Worm (Caenorhabditis elegans) whole organism, L3 larva: ENCODE results near the gene mrpl-12.

ENCODE experiments used
- R02D3.7 ChIP-seq: fragments of 150-350 bp; optimal IDR thresholded peaks from 2 replicates; lab custom pipeline; 2014; ENCODE audit warnings: missing biosample characterization, missing genetic modification characterization
- ZK546.5 ChIP-seq: sonication (generic microtip); optimal IDR thresholded peaks from 2 replicates; lab custom pipeline; 2017; ENCODE audit warnings: missing biosample characterization, missing genetic modification characterization
- aly-2 ChIP-seq: fragments of 150-350 bp; optimal IDR thresholded peaks from 2 replicates; lab custom pipeline; 2014; ENCODE audit warnings: missing biosample characterization, missing genetic modification characterization
- ama-1 ChIP-seq: fragments of 150-350 bp; optimal IDR thresholded peaks from 2 replicates; lab custom pipeline; 2018
- ceh-16 ChIP-seq: sonication (generic microtip); optimal IDR thresholded peaks from 2 replicates; lab custom pipeline; 2017; ENCODE audit warnings: missing biosample characterization, missing genetic modification characterization
- ceh-28 ChIP-seq: fragments of 150-350 bp; optimal IDR thresholded peaks from 2 replicates; lab custom pipeline; 2014; ENCODE audit warnings: missing biosample characterization, missing genetic modification reagents, missing genetic modification characterization
- ceh-82 ChIP-seq: fragments of 150-350 bp; optimal IDR thresholded peaks from 2 replicates; lab custom pipeline; 2014; ENCODE audit warnings: missing biosample characterization, missing genetic modification characterization
- ceh-9 ChIP-seq: sonication (generic microtip); optimal IDR thresholded peaks from 2 replicates; lab custom pipeline; 2018; ENCODE audit warnings: missing biosample characterization, missing genetic modification characterization
- daf-12 ChIP-seq: fragments of 150-350 bp; optimal IDR thresholded peaks from 2 replicates; lab custom pipeline; 2014; ENCODE audit warnings: missing biosample characterization, missing genetic modification reagents, missing genetic modification characterization
- egl-27 ChIP-seq: sonication (generic microtip); optimal IDR thresholded peaks from 4 replicates; lab custom pipeline; 2017; ENCODE audit warnings: missing biosample characterization, missing genetic modification reagents, missing genetic modification characterization
- egl-5 ChIP-seq: fragments of 150-350 bp; optimal IDR thresholded peaks from 2 replicates; lab custom pipeline; 2017; ENCODE audit warnings: missing biosample characterization, missing genetic modification reagents, missing genetic modification characterization, inconsistent platforms
- elt-1 ChIP-seq: fragments of 150-350 bp; optimal IDR thresholded peaks from 2 replicates; lab custom pipeline; 2014; ENCODE audit warnings: missing biosample characterization, missing genetic modification characterization
- elt-2 ChIP-seq: sonication (generic microtip); optimal IDR thresholded peaks from 2 replicates; lab custom pipeline; 2016; ENCODE audit warnings: missing genetic modification reagents, mild to moderate bottlenecking, missing genetic modification characterization, missing compliant biosample characterization
- elt-3 ChIP-seq, 3 experiments: fragments of 150-350 bp in 1 of 3; sonication (generic microtip) in 2 of 3; optimal IDR thresholded peaks; 2 replicates in 2 of 3; 4 replicates in 1 of 3; lab custom pipeline; 2014 to 2017; ENCODE audit warnings: missing biosample characterization in 3 of 3, missing genetic modification characterization in 3 of 3
- eor-1 ChIP-seq, 2 experiments: fragments of 150-350 bp; optimal IDR thresholded peaks; 2 replicates each; lab custom pipeline; 2014 to 2018; ENCODE audit warnings: missing biosample characterization in 2 of 2, missing genetic modification characterization in 2 of 2
- fkh-10 ChIP-seq: sonication (generic microtip); optimal IDR thresholded peaks from 2 replicates; lab custom pipeline; 2017; ENCODE audit warnings: missing biosample characterization, missing genetic modification reagents, missing genetic modification characterization
- fkh-2 ChIP-seq: fragments of 150-350 bp; optimal IDR thresholded peaks from 2 replicates; lab custom pipeline; 2014; ENCODE audit warnings: missing biosample characterization, missing genetic modification reagents, missing genetic modification characterization
- fos-1 ChIP-seq: fragments of 150-350 bp; optimal IDR thresholded peaks from 2 replicates; lab custom pipeline; 2014; ENCODE audit warnings: missing biosample characterization, missing genetic modification characterization
- hmg-11 ChIP-seq: sonication (generic microtip); optimal IDR thresholded peaks from 2 replicates; lab custom pipeline; 2016; ENCODE audit warnings: missing genetic modification characterization, missing compliant biosample characterization
- jun-1 ChIP-seq: fragments of 150-350 bp; optimal IDR thresholded peaks from 2 replicates; lab custom pipeline; 2014; ENCODE audit warnings: missing biosample characterization, missing genetic modification reagents, missing genetic modification characterization
- lin-15B ChIP-seq: fragments of 150-350 bp; optimal IDR thresholded peaks from 2 replicates; lab custom pipeline; 2014; ENCODE audit warnings: missing biosample characterization, missing genetic modification characterization
- lin-39 ChIP-seq: fragments of 150-350 bp; optimal IDR thresholded peaks from 2 replicates; lab custom pipeline; 2018; ENCODE audit warnings: missing biosample characterization, missing genetic modification reagents, missing genetic modification characterization
- lsy-12 ChIP-seq: sonication (generic microtip); optimal IDR thresholded peaks from 2 replicates; lab custom pipeline; 2016; ENCODE audit warnings: mild to moderate bottlenecking, missing genetic modification characterization, missing compliant biosample characterization
- mdl-1 ChIP-seq: fragments of 150-350 bp; optimal IDR thresholded peaks from 2 replicates; lab custom pipeline; 2014; ENCODE audit warnings: missing biosample characterization, missing genetic modification characterization
- mml-1 ChIP-seq: fragments of 150-350 bp; sonication (generic microtip); optimal IDR thresholded peaks from 3 replicates; lab custom pipeline; 2014; ENCODE audit warnings: missing biosample characterization, missing genetic modification characterization
- nfya-1 ChIP-seq: sonication (generic microtip); optimal IDR thresholded peaks from 2 replicates; lab custom pipeline; 2017; ENCODE audit warnings: missing genetic modification characterization, mild to moderate bottlenecking, missing compliant biosample characterization, antibody characterized with exemption, moderate library complexity; ENCODE audit not compliant: insufficient read depth
- nhr-11 ChIP-seq: fragments of 150-350 bp; optimal IDR thresholded peaks from 2 replicates; lab custom pipeline; 2014; ENCODE audit warnings: missing biosample characterization, missing genetic modification characterization
- nhr-12 ChIP-seq: fragments of 150-350 bp; optimal IDR thresholded peaks from 2 replicates; lab custom pipeline; 2014; ENCODE audit warnings: missing biosample characterization, missing genetic modification characterization
- nhr-23 ChIP-seq: fragments of 150-350 bp; optimal IDR thresholded peaks from 2 replicates; lab custom pipeline; 2014; ENCODE audit warnings: missing biosample characterization, missing genetic modification reagents, missing genetic modification characterization
- nhr-237 ChIP-seq: fragments of 150-350 bp; optimal IDR thresholded peaks from 2 replicates; lab custom pipeline; 2014; ENCODE audit warnings: missing biosample characterization, missing genetic modification characterization
- nhr-25 ChIP-seq: sonication (generic microtip); optimal IDR thresholded peaks from 2 replicates; lab custom pipeline; 2017; ENCODE audit warnings: missing biosample characterization, missing genetic modification characterization
- nhr-28 ChIP-seq: fragments of 150-350 bp; optimal IDR thresholded peaks from 2 replicates; lab custom pipeline; 2014; ENCODE audit warnings: missing biosample characterization, missing genetic modification characterization
- nhr-67 ChIP-seq: fragments of 150-350 bp; optimal IDR thresholded peaks from 2 replicates; lab custom pipeline; 2014; ENCODE audit warnings: missing biosample characterization, missing genetic modification characterization
- nhr-76 ChIP-seq: fragments of 150-350 bp; sonication (generic microtip); optimal IDR thresholded peaks from 5 replicates; lab custom pipeline; 2014; ENCODE audit warnings: missing biosample characterization, missing genetic modification characterization
- nhr-77 ChIP-seq: fragments of 150-350 bp; optimal IDR thresholded peaks from 2 replicates; lab custom pipeline; 2014; ENCODE audit warnings: missing biosample characterization, missing genetic modification characterization
- pha-4 ChIP-seq: fragments of 150-350 bp; optimal IDR thresholded peaks from 2 replicates; lab custom pipeline; 2014; ENCODE audit warnings: missing biosample characterization, missing genetic modification reagents, missing genetic modification characterization
- pqm-1 ChIP-seq: fragments of 150-350 bp; optimal IDR thresholded peaks from 2 replicates; lab custom pipeline; 2017; ENCODE audit warnings: missing biosample characterization, missing genetic modification characterization, inconsistent platforms
- sea-2 ChIP-seq: fragments of 150-350 bp; sonication (generic microtip); optimal IDR thresholded peaks from 4 replicates; lab custom pipeline; 2014; ENCODE audit warnings: missing biosample characterization, missing genetic modification reagents, missing genetic modification characterization
- skn-1 ChIP-seq: fragments of 150-350 bp; optimal IDR thresholded peaks from 2 replicates; lab custom pipeline; 2014; ENCODE audit warnings: missing biosample characterization, missing genetic modification characterization
- snpc-4 ChIP-seq: fragments of 150-350 bp; optimal IDR thresholded peaks from 2 replicates; lab custom pipeline; 2014; ENCODE audit warnings: missing biosample characterization, missing genetic modification characterization
- tbx-2 ChIP-seq: sonication (generic microtip); optimal IDR thresholded peaks from 2 replicates; lab custom pipeline; 2016; ENCODE audit warnings: mild to moderate bottlenecking, missing genetic modification characterization, missing compliant biosample characterization
- unc-39 ChIP-seq: sonication (generic microtip); optimal IDR thresholded peaks from 4 replicates; lab custom pipeline; 2017; ENCODE audit warnings: missing biosample characterization, missing genetic modification characterization
- unc-62 ChIP-seq: fragments of 150-350 bp; sonication (generic microtip); optimal IDR thresholded peaks from 4 replicates; lab custom pipeline; 2014; ENCODE audit warnings: missing biosample characterization, missing genetic modification reagents, missing genetic modification characterization
- zag-1 ChIP-seq: fragments of 150-350 bp; optimal IDR thresholded peaks from 2 replicates; lab custom pipeline; 2014; ENCODE audit warnings: missing biosample characterization, missing genetic modification characterization
- ztf-11 ChIP-seq: fragments of 150-350 bp; optimal IDR thresholded peaks from 2 replicates; lab custom pipeline; 2014; ENCODE audit warnings: missing biosample characterization, missing genetic modification characterization
- ztf-4 ChIP-seq: fragments of 150-350 bp; optimal IDR thresholded peaks from 2 replicates; lab custom pipeline; 2014; ENCODE audit warnings: missing biosample characterization, missing genetic modification characterization

Gene mrpl-12

DNA sequence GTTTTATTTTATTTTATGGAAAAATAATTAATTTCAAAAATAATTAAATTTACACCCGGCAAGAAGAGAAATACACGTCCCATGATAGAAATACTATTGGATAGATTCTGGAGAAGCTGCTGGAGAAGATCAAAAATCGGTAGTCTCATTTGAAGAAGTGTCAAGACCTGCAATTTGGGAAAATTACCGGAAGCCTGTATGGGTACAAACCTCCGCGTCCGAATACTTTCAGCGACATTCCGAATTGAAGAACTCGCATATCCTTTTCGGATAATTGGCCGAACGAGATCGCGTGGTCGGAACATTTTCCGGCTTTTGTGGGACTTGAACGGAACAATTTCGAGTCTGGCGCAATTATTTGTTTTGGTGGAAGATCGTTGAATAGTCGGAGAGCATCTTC is 923 bp downstream of the mrpl-12 start:
- no peak for TF ChIP-seq ceh-9 (tag; lab: Kevin White, UChicago)
- TF ChIP-seq nhr-25: no peak
- TF ChIP-seq fkh-2: no peak
- no peak for TF ChIP-seq ceh-16
- TF ChIP-seq nhr-23 (tag; lab: Kevin White, UChicago): no peak
- TF ChIP-seq elt-1: no peak
- no peak for TF ChIP-seq lin-15B
- TF ChIP-seq ZK546.5 (tag; lab: Kevin White, UChicago): no peak
- TF ChIP-seq sea-2 (GFP tag; lab: Kevin White, UChicago): no peak
- TF ChIP-seq unc-62 (GFP tag; lab: Kevin White, UChicago): no peak
- TF ChIP-seq aly-2 (tag; lab: Kevin White, UChicago): no peak
- TF ChIP-seq ztf-4: no peak
- TF ChIP-seq, all 47 proteins: peak for 0

DNA sequence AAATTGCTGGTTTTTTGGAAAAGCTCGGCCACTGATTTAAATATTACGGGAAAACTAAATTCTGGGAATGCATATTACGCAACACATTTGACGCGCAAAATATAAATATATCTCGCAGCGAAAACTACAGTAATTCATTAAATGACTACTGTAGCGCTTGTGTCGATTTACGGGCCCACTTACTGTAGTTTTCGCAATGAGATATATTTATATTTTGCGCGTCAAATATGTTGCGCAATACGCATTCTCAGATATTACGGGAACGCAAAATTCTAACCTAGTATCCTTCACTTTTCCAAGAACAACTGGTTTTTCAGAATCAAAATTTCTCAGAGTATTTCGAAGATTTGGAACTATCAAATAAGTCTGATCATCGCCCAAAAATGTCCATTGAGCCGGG is 2.1 kb downstream of the mrpl-12 start:
- TF ChIP-seq lsy-12: no peak
- TF ChIP-seq ceh-9 (tag; lab: Kevin White, UChicago): no peak
- no peak for TF ChIP-seq snpc-4 (tag; lab: Kevin White, UChicago)
- TF ChIP-seq nhr-77 (tag; lab: Kevin White, UChicago): no peak
- no peak for TF ChIP-seq unc-39 (tag; lab: Kevin White, UChicago)
- TF ChIP-seq nhr-25: no peak
- no peak for TF ChIP-seq ZK546.5 (tag; lab: Kevin White, UChicago)
- TF ChIP-seq ztf-4: no peak
- no peak for TF ChIP-seq eor-1 (tag; optimal IDR thresholded peaks at IDR 0.05; lab: Kevin White, UChicago)
- TF ChIP-seq pha-4 (tag; lab: Kevin White, UChicago): no peak
- no peak for TF ChIP-seq ceh-28 (tag; lab: Kevin White, UChicago)
- no peak for TF ChIP-seq nfya-1
- TF ChIP-seq jun-1 (tag; lab: Kevin White, UChicago): no peak
- TF ChIP-seq fos-1: no peak
- TF ChIP-seq lin-39: no peak
- no peak for TF ChIP-seq elt-2 (tag; lab: Kevin White, UChicago)
- TF ChIP-seq ceh-82 (tag; lab: Kevin White, UChicago): no peak
- no peak for TF ChIP-seq hmg-11 (tag; lab: Kevin White, UChicago)
- TF ChIP-seq nhr-237 (tag; lab: Kevin White, UChicago): no peak
- no peak for TF ChIP-seq R02D3.7 (tag; lab: Kevin White, UChicago)

- TF ChIP-seq ceh-9 (tag; lab: Kevin White, UChicago) (no peak), lin-15B (no peak), nhr-67 (tag; lab: Kevin White, UChicago) (no peak), nfya-1 (no peak), nhr-28 (tag; lab: Kevin White, UChicago) (no peak), mml-1 (tag; lab: Kevin White, UChicago) (no peak), pqm-1 (tag; lab: Kevin White, UChicago) (peak; percentile 29), lsy-12 (peak; percentile 68), ztf-11 (tag; lab: Kevin White, UChicago) (no peak), zag-1 (tag; lab: Kevin White, UChicago) (no peak), lin-39 (no peak), pha-4 (tag; lab: Kevin White, UChicago) (peak; percentile 49), skn-1 (tag; lab: Kevin White, UChicago) (no peak), R02D3.7 (tag; lab: Kevin White, UChicago) (no peak), egl-5 (tag; lab: Kevin White, UChicago) (no peak), elt-3 (tag; optimal IDR thresholded peaks at IDR 0.05; lab: Kevin White, UChicago) (no peak), fos-1 (no peak), aly-2 (tag; lab: Kevin White, UChicago) (no peak), nhr-25 (no peak), ama-1 (lab: Kevin White, UChicago) (peak; percentile 90), sea-2 (GFP tag; lab: Kevin White, UChicago) (no peak), fkh-2 (no peak), ZK546.5 (tag; lab: Kevin White, UChicago) (no peak), hmg-11 (tag; lab: Kevin White, UChicago) (no peak), snpc-4 (tag; lab: Kevin White, UChicago) (no peak), nhr-11 (tag; lab: Kevin White, UChicago) (no peak), eor-1 (tag; optimal IDR thresholded peaks at IDR 0.05; lab: Kevin White, UChicago) (no peak), jun-1 (tag; lab: Kevin White, UChicago) (no peak), ceh-82 (tag; lab: Kevin White, UChicago) (no peak), elt-1 (no peak), unc-39 (tag; lab: Kevin White, UChicago) (no peak), mdl-1 (tag; lab: Kevin White, UChicago) (no peak), ceh-16 (no peak), egl-27 (tag; lab: Kevin White, UChicago) (no peak), tbx-2 (no peak), nhr-12 (tag; lab: Kevin White, UChicago) (no peak), nhr-23 (tag; lab: Kevin White, UChicago) (peak; percentile 72), nhr-76 (tag; lab: Kevin White, UChicago) (no peak), nhr-237 (tag; lab: Kevin White, UChicago) (no peak), nhr-77 (tag; lab: Kevin White, UChicago) (no peak), daf-12 (tag; lab: Kevin White, UChicago) (no peak), fkh-10 (no peak), ceh-28 (tag; lab: Kevin White, UChicago) (peak; percentile 55), elt-2 (tag; lab: Kevin White, UChicago) (peak; percentile 47), ztf-4 (peak; percentile 43), unc-62 (GFP tag; lab: Kevin White, UChicago) (no peak)
These were observed 3.7 kb downstream of the mrpl-12 start, which contains the start of gene W09D10.5 for ce11 chrIII:10711192-10711673. Gene W09D10.5, minus strand, starts transcription at chrIII:10711536.
